Worm (Caenorhabditis elegans) whole organism, L2 larva: ENCODE results near the gene hcp-2.

Experiments
- ZK546.5 ChIP-seq: sonication (generic microtip); optimal IDR thresholded peaks from 2 replicates; lab custom pipeline; 2017; ENCODE audit warnings: missing biosample characterization, missing genetic modification characterization
- aly-2 ChIP-seq: fragments of 150-350 bp; optimal IDR thresholded peaks from 2 replicates; lab custom pipeline; 2014; ENCODE audit warnings: missing biosample characterization, missing genetic modification characterization
- ama-1 ChIP-seq: fragments of 150-350 bp; optimal IDR thresholded peaks from 2 replicates; lab custom pipeline; 2018; ENCODE audit warnings: inconsistent platforms
- egl-27 ChIP-seq: sonication (generic microtip); optimal IDR thresholded peaks from 3 replicates; lab custom pipeline; 2017; ENCODE audit warnings: missing biosample characterization, missing genetic modification reagents, missing genetic modification characterization
- elt-1 ChIP-seq: fragments of 150-350 bp; optimal IDR thresholded peaks from 2 replicates; lab custom pipeline; 2014; ENCODE audit warnings: missing biosample characterization, missing genetic modification characterization
- fos-1 ChIP-seq: fragments of 150-350 bp; optimal IDR thresholded peaks from 2 replicates; lab custom pipeline; 2014; ENCODE audit warnings: missing biosample characterization, missing genetic modification characterization
- mab-5 ChIP-seq: fragments of 150-350 bp; optimal IDR thresholded peaks from 2 replicates; lab custom pipeline; 2014; ENCODE audit warnings: missing biosample characterization, missing genetic modification characterization
- nhr-25 ChIP-seq: fragments of 150-350 bp; sonication (generic microtip); optimal IDR thresholded peaks from 3 replicates; lab custom pipeline; 2014; ENCODE audit warnings: missing biosample characterization, missing genetic modification characterization
- skn-1 ChIP-seq: sonication (generic microtip); optimal IDR thresholded peaks from 2 replicates; lab custom pipeline; 2017; ENCODE audit warnings: missing biosample characterization, missing genetic modification characterization
- snpc-4 ChIP-seq: fragments of 150-350 bp; optimal IDR thresholded peaks from 2 replicates; lab custom pipeline; 2014; ENCODE audit warnings: missing biosample characterization, missing genetic modification characterization
- unc-39 ChIP-seq: fragments of 150-350 bp; optimal IDR thresholded peaks from 2 replicates; lab custom pipeline; 2014; ENCODE audit warnings: missing biosample characterization, missing genetic modification characterization
- ztf-11 ChIP-seq: sonication (generic microtip); optimal IDR thresholded peaks from 2 replicates; lab custom pipeline; 2017; ENCODE audit warnings: missing biosample characterization, missing genetic modification characterization
- ztf-4 ChIP-seq: fragments of 150-350 bp; optimal IDR thresholded peaks from 2 replicates; lab custom pipeline; 2014; ENCODE audit warnings: missing biosample characterization, missing genetic modification characterization

- TF ChIP-seq nhr-25 (tag; lab: Kevin White, UChicago): no peak
- TF ChIP-seq ztf-11: no peak
- no peak for TF ChIP-seq skn-1 (tag; lab: Kevin White, UChicago)
- TF ChIP-seq fos-1: no peak
- no peak for TF ChIP-seq ztf-4 (tag; lab: Kevin White, UChicago)
- TF ChIP-seq snpc-4 (tag; lab: Kevin White, UChicago): no peak
- TF ChIP-seq mab-5 (tag; lab: Kevin White, UChicago): no peak
- TF ChIP-seq egl-27: no peak
- no peak for TF ChIP-seq ama-1 (lab: Kevin White, UChicago)
- no peak for TF ChIP-seq aly-2 (tag; lab: Kevin White, UChicago)
- TF ChIP-seq elt-1 (tag; lab: Kevin White, UChicago): no peak
- no peak for TF ChIP-seq ZK546.5 (tag; lab: Kevin White, UChicago)
- no peak for TF ChIP-seq unc-39 (tag; lab: Kevin White, UChicago)
Measured at ce11 chrV:9609217-9609616, 36.4 kb upstream of the hcp-2 start.
